Fruit fly (Drosophila melanogaster) whole organism: ENCODE data around the gene Zyx.

Experiments
- CG8478 ChIP-seq: fragments of >200 bp; optimal IDR thresholded peaks from 2 replicates; lab custom pipeline; 2018; ENCODE audit warnings: inconsistent platforms
- Dll ChIP-seq: fragments of >200 bp; optimal IDR thresholded peaks from 2 replicates; lab custom pipeline; 2017
- EcR ChIP-seq, 2 experiments: fragments of >200 bp; optimal IDR thresholded peaks; 2 replicates each; lab custom pipeline; 2017; ENCODE audit warnings: missing biosample characterization in 2 of 2, missing genetic modification characterization in 2 of 2, missing genetic modification reagents in 2 of 2
- pan ChIP-seq: fragments of >200 bp; optimal IDR thresholded peaks from 2 replicates; lab custom pipeline; 2017
- psq ChIP-seq: fragments of >200 bp; optimal IDR thresholded peaks from 2 replicates; lab custom pipeline; 2017
- usp ChIP-seq: fragments of >200 bp; optimal IDR thresholded peaks from 2 replicates; lab custom pipeline; 2017; ENCODE audit warnings: missing biosample characterization, missing genetic modification characterization, mixed read lengths

Zyx gene

dm6 chr4:1026117-1026743 lies 38.6 kb downstream of the Zyx start:
- TF ChIP-seq usp (GFP tag; lab: Kevin White, UChicago) (no peak), EcR (GFP tag; optimal IDR thresholded peaks at IDR 0.05; lab: Kevin White, UChicago) (no peak), pan (lab: Kevin White, UChicago) (no peak), psq (lab: Kevin White, UChicago) (no peak), Dll (lab: Kevin White, UChicago) (no peak), CG8478 (lab: Kevin White, UChicago) (no peak)

DNA sequence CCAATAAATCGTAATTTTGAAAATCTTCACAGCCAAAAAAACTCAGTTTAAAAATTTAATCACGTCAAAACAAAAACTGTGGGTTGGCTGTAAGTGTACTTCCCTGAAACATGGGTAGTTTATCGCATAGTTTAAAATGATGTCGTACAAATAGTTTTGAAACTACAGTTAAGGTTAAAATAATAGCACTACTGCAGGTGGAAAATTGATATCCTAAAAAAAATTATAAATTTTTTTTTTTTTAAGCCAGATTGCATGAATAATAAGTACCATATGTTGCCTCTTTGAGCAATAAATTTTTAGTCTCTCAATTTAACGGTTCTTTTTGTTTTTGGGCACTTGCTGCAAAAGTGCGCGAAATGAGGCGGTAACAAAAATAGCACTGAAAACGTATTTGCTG lies 39.7 kb downstream of the Zyx start:
- TF ChIP-seq pan (lab: Kevin White, UChicago): no peak
- no peak for TF ChIP-seq Dll (lab: Kevin White, UChicago)
- no peak for TF ChIP-seq psq (lab: Kevin White, UChicago)
- TF ChIP-seq usp (GFP tag; lab: Kevin White, UChicago): no peak
- TF ChIP-seq CG8478 (lab: Kevin White, UChicago): no peak
- TF ChIP-seq EcR (GFP tag; optimal IDR thresholded peaks at IDR 0.05; lab: Kevin White, UChicago): no peak

dm6 chr4:1008444-1008843 lies 56.4 kb downstream of the Zyx start:
- TF ChIP-seq psq (lab: Kevin White, UChicago) (no peak), EcR (GFP tag; optimal IDR thresholded peaks at IDR 0.05; lab: Kevin White, UChicago) (no peak), Dll (lab: Kevin White, UChicago) (no peak), usp (GFP tag; lab: Kevin White, UChicago) (no peak), CG8478 (lab: Kevin White, UChicago) (no peak), pan (lab: Kevin White, UChicago) (no peak)
